Fruit fly (Drosophila melanogaster): ENCODE measurements around the gene CG9692.
A peak's percentile ranks its signal among the peaks of the same experiment; 100 is the strongest.

CG9692 gene

dm6 chr3L:16708738-16709350 lies 4.1 kb downstream of the CG9692 start:
- TF ChIP-seq CG32121 (GFP tag; IDR thresholded peaks at IDR 0.05), result no peak
- no peak for TF ChIP-seq rn (GFP tag; IDR thresholded peaks at IDR 0.05)
- no peak for TF ChIP-seq CG8159 (tag; optimal IDR thresholded peaks at IDR 0.05)
- no peak for TF ChIP-seq CG14655 (GFP tag; optimal IDR thresholded peaks at IDR 0.05)
- TF ChIP-seq CG17806 (tag; optimal IDR thresholded peaks at IDR 0.05), result no peak
- TF ChIP-seq D1 (tag; optimal IDR thresholded peaks at IDR 0.05), result no peak
- no peak for TF ChIP-seq CG8301 (tag; optimal IDR thresholded peaks at IDR 0.05)
- no peak for TF ChIP-seq Pif1B (GFP tag; optimal IDR thresholded peaks at IDR 0.05)
- TF ChIP-seq Snoo (tag; optimal IDR thresholded peaks at IDR 0.05), result no peak
- TF ChIP-seq CG34367 (tag; optimal IDR thresholded peaks at IDR 0.05), result no peak
- no peak for TF ChIP-seq EcR (GFP tag; optimal IDR thresholded peaks at IDR 0.05)
- TF ChIP-seq CG4496 (GFP tag; IDR thresholded peaks at IDR 0.05), result no peak
- no peak for TF ChIP-seq CG12605 (GFP tag; IDR thresholded peaks at IDR 0.05)
- TF ChIP-seq CG10348 (GFP tag; IDR thresholded peaks at IDR 0.05), result no peak
- no peak for TF ChIP-seq gl (tag; optimal IDR thresholded peaks at IDR 0.05)
- TF ChIP-seq Ets98B (GFP tag; IDR thresholded peaks at IDR 0.05), result no peak

dm6 chr3L:16709673-16710257 lies 5.0 kb downstream of the CG9692 start:
- TF ChIP-seq Pif1B (GFP tag; optimal IDR thresholded peaks at IDR 0.05) (peak; percentile 24), rn (GFP tag; IDR thresholded peaks at IDR 0.05) (0 out of 2 replicates have a peak, but pooled peaks have one; percentile 12), EcR (GFP tag; optimal IDR thresholded peaks at IDR 0.05) (peak; percentile 71), CG4496 (GFP tag; IDR thresholded peaks at IDR 0.05) (no peak), CG9948 (tag; optimal IDR thresholded peaks at IDR 0.05) (no peak), Ets98B (GFP tag; IDR thresholded peaks at IDR 0.05) (peak; percentile 4; the same call in 1 of the 2 replicates)

dm6 chr3L:16710258-16711020 lies 5.7 kb downstream of the CG9692 start:
- TF ChIP-seq EcR (GFP tag; optimal IDR thresholded peaks at IDR 0.05) (peak; percentile 45), CG9948 (tag; optimal IDR thresholded peaks at IDR 0.05) (peak; percentile 54), CG10348 (GFP tag; IDR thresholded peaks at IDR 0.05) (no peak; the same call in 1 of the 2 replicates), CG12605 (GFP tag; IDR thresholded peaks at IDR 0.05) (no peak), CG13204 (GFP tag; optimal IDR thresholded peaks at IDR 0.05) (no peak), CG14655 (GFP tag; optimal IDR thresholded peaks at IDR 0.05) (peak; percentile 83), Snoo (tag; optimal IDR thresholded peaks at IDR 0.05) (peak; percentile 6), gl (tag; optimal IDR thresholded peaks at IDR 0.05) (no peak), Pif1A (GFP tag; optimal IDR thresholded peaks at IDR 0.05) (peak; percentile 60), CG8159 (tag; optimal IDR thresholded peaks at IDR 0.05) (peak; percentile 84), CG15710 (tag; optimal IDR thresholded peaks at IDR 0.05) (peak; percentile 69), CG17806 (tag; optimal IDR thresholded peaks at IDR 0.05) (peak; percentile 73), CG32121 (GFP tag; IDR thresholded peaks at IDR 0.05) (peak; percentile 72), Ets98B (GFP tag; IDR thresholded peaks at IDR 0.05) (peak; percentile 51), rn (GFP tag; IDR thresholded peaks at IDR 0.05) (peak; percentile 56; the same call in 1 of the 2 replicates), Pif1B (GFP tag; optimal IDR thresholded peaks at IDR 0.05) (peak; percentile 51), D1 (tag; optimal IDR thresholded peaks at IDR 0.05) (no peak), CG34367 (tag; optimal IDR thresholded peaks at IDR 0.05) (peak; percentile 26), CG4496 (GFP tag; IDR thresholded peaks at IDR 0.05) (peak; percentile 65), CG8301 (tag; optimal IDR thresholded peaks at IDR 0.05) (peak; percentile 58), fd96Ca (GFP tag; IDR thresholded peaks at IDR 0.05) (peak; percentile 63; the same call in 2 of the 3 replicates)

- TF ChIP-seq EcR (GFP tag; optimal IDR thresholded peaks at IDR 0.05) (no peak), fd96Ca (GFP tag; IDR thresholded peaks at IDR 0.05) (no peak), rn (GFP tag; IDR thresholded peaks at IDR 0.05) (no peak), CG12605 (GFP tag; IDR thresholded peaks at IDR 0.05) (peak; percentile 54; the same call in 1 of the 2 replicates), Pif1B (GFP tag; optimal IDR thresholded peaks at IDR 0.05) (no peak), gl (tag; optimal IDR thresholded peaks at IDR 0.05) (no peak), CG8159 (tag; optimal IDR thresholded peaks at IDR 0.05) (peak; percentile 14), CG14655 (GFP tag; optimal IDR thresholded peaks at IDR 0.05) (no peak), CG32121 (GFP tag; IDR thresholded peaks at IDR 0.05) (peak; percentile 46; the same call in 1 of the 2 replicates), Ets98B (GFP tag; IDR thresholded peaks at IDR 0.05) (peak; percentile 31), CG17806 (tag; optimal IDR thresholded peaks at IDR 0.05) (no peak), CG34367 (tag; optimal IDR thresholded peaks at IDR 0.05) (no peak), CG13204 (GFP tag; optimal IDR thresholded peaks at IDR 0.05) (peak; percentile 26), CG4496 (GFP tag; IDR thresholded peaks at IDR 0.05) (peak; percentile 38; the same call in 1 of the 3 replicates), D1 (tag; optimal IDR thresholded peaks at IDR 0.05) (no peak), Snoo (tag; optimal IDR thresholded peaks at IDR 0.05) (peak; percentile 49), CG9948 (tag; optimal IDR thresholded peaks at IDR 0.05) (peak; percentile 9), CG10348 (GFP tag; IDR thresholded peaks at IDR 0.05) (no peak), CG8301 (tag; optimal IDR thresholded peaks at IDR 0.05) (no peak), Pif1A (GFP tag; optimal IDR thresholded peaks at IDR 0.05) (peak; percentile 15), CG15710 (tag; optimal IDR thresholded peaks at IDR 0.05) (no peak)
These were observed 6.9 kb downstream of the CG9692 start, which contains the start of the genes CG43954, Lasp and Dab for dm6 chr3L:16711430-16712228. TSS of gene CG43954 (minus strand) at chr3L:16711677. TSS of gene Lasp (minus strand) at chr3L:16711677. TSS of gene Dab (plus strand) at chr3L:16712126.

Measured in whole organism, pupa.